Worm (Caenorhabditis elegans): ENCODE measurements around the gene tag-250.

ce11 chrIII:7919823-7920222 lies 4.9 kb downstream of the tag-250 start, which contains the start of gene C29E4.14:
- TF ChIP-seq tbx-8 (GFP tag; optimal IDR thresholded peaks at IDR 0.05): no peak
- no peak for TF ChIP-seq nhr-76 (tag; optimal IDR thresholded peaks at IDR 0.05)
- TF ChIP-seq unc-62 (GFP tag; optimal IDR thresholded peaks at IDR 0.05): no peak
- no peak for TF ChIP-seq pha-4 (tag; optimal IDR thresholded peaks at IDR 0.05)
- TF ChIP-seq ztf-11 (tag; optimal IDR thresholded peaks at IDR 0.05): no peak
- no peak for TF ChIP-seq mep-1 (tag; optimal IDR thresholded peaks at IDR 0.05)
- no peak for TF ChIP-seq drap-1 (GFP tag; optimal IDR thresholded peaks at IDR 0.05)
- no peak for TF ChIP-seq nhr-12 (tag; optimal IDR thresholded peaks at IDR 0.05)
- no peak for TF ChIP-seq lsy-2 (tag; optimal IDR thresholded peaks at IDR 0.05)

All from whole organism, mixed stage, embryonic.